Worm (Caenorhabditis elegans) whole organism, L4 larva: ENCODE results near the gene T14B4.3.

Experiments used
- F44E2.7 ChIP-seq: fragments of 200-800 bp; sonication (Bioruptor generic); IDR thresholded peaks from 2 replicates; pipeline ENCODE4 v2.1.2; 2022; ENCODE audit warnings: missing genetic modification characterization, missing compliant biosample characterization
- F49E8.2 ChIP-seq: sonication (generic microtip); optimal IDR thresholded peaks from 2 replicates; lab custom pipeline; 2016; ENCODE audit warnings: missing compliant biosample characterization, mild to moderate bottlenecking, missing genetic modification characterization, borderline replicate concordance
- T20F7.1 ChIP-seq: fragments of 200-800 bp; sonication (Bioruptor generic); optimal IDR thresholded peaks from 2 replicates; lab custom pipeline; 2018; ENCODE audit warnings: mild to moderate bottlenecking, missing genetic modification characterization, missing compliant biosample characterization
- T26A8.4 ChIP-seq: fragments of 200-800 bp; sonication (Bioruptor generic); IDR thresholded peaks from 2 replicates; pipeline ENCODE4 v1.3.6; 2022; ENCODE audit warnings: missing genetic modification characterization, missing compliant biosample characterization
- ama-1 ChIP-seq: fragments of 150-350 bp; optimal IDR thresholded peaks from 2 replicates; lab custom pipeline; 2014; ENCODE audit warnings: inconsistent platforms, mixed read lengths
- arid-1 ChIP-seq: fragments of 200-800 bp; sonication (Bioruptor generic); conservative IDR thresholded peaks from 2 replicates; pipeline ENCODE4 v1.3.6; 2022; ENCODE audit warnings: missing genetic modification reagents, missing genetic modification characterization, missing compliant biosample characterization
- ceh-20 ChIP-seq: fragments of 200-800 bp; sonication (Bioruptor generic); IDR thresholded peaks from 2 replicates; pipeline ENCODE4 v1.3.6; 2022; ENCODE audit warnings: missing genetic modification reagents, missing genetic modification characterization, missing compliant biosample characterization
- ceh-62 ChIP-seq: sonication (generic microtip); optimal IDR thresholded peaks from 2 replicates; lab custom pipeline; 2017; ENCODE audit warnings: missing biosample characterization, missing genetic modification characterization
- cey-2 ChIP-seq: sonication (generic microtip); optimal IDR thresholded peaks from 3 replicates; lab custom pipeline; 2017; ENCODE audit warnings: missing genetic modification characterization, mild to moderate bottlenecking, missing compliant biosample characterization, antibody characterized with exemption, borderline replicate concordance; ENCODE audit not compliant: insufficient read depth
- ctbp-1 ChIP-seq: fragments of 200-800 bp; sonication (Bioruptor generic); IDR thresholded peaks from 2 replicates; pipeline ENCODE4 v1.3.6; 2022; ENCODE audit warnings: missing genetic modification reagents, missing genetic modification characterization, missing compliant biosample characterization
- daf-16 ChIP-seq, 3 experiments: sonication (generic microtip); optimal IDR thresholded peaks; 2 replicates each; lab custom pipeline; 2016 to 2017; ENCODE audit warnings: missing genetic modification characterization in 3 of 3, missing genetic modification reagents in 3 of 3, mild to moderate bottlenecking in 2 of 3, missing compliant biosample characterization in 2 of 3, missing biosample characterization in 1 of 3, moderate library complexity in 1 of 3
- dmd-6 ChIP-seq: fragments of 200-800 bp; sonication (Bioruptor generic); IDR thresholded peaks from 2 replicates; pipeline ENCODE4 v1.3.6; 2022; ENCODE audit warnings: missing genetic modification reagents, missing genetic modification characterization, missing compliant biosample characterization
- dmd-9 ChIP-seq: fragments of 200-800 bp; sonication (Bioruptor generic); IDR thresholded peaks from 2 replicates; pipeline ENCODE4 v1.3.6; 2022; ENCODE audit warnings: missing genetic modification reagents, missing genetic modification characterization, missing compliant biosample characterization
- egl-43 ChIP-seq: fragments of 200-800 bp; sonication (Bioruptor generic); IDR thresholded peaks from 2 replicates; pipeline ENCODE4 v1.3.6; 2022; ENCODE audit warnings: missing genetic modification reagents, missing genetic modification characterization, missing compliant biosample characterization
- fos-1 ChIP-seq: fragments of 150-350 bp; optimal IDR thresholded peaks from 2 replicates; lab custom pipeline; 2014; ENCODE audit warnings: missing biosample characterization, missing genetic modification characterization
- hif-1 ChIP-seq, 2 experiments: sonication (generic microtip); optimal IDR thresholded peaks; 2 replicates each; lab custom pipeline; 2016 to 2017; ENCODE audit warnings: missing compliant biosample characterization in 2 of 2, missing genetic modification characterization in 2 of 2, missing genetic modification reagents in 2 of 2, missing genotype in 2 of 2, mild to moderate bottlenecking in 1 of 2
- hlh-11 ChIP-seq: fragments of 200-800 bp; sonication (Bioruptor generic); optimal IDR thresholded peaks from 2 replicates; lab custom pipeline; 2018; ENCODE audit warnings: mild to moderate bottlenecking, missing genetic modification characterization, missing compliant biosample characterization
- lin-13 ChIP-seq: fragments of 150-350 bp; optimal IDR thresholded peaks from 2 replicates; lab custom pipeline; 2014; ENCODE audit warnings: missing biosample characterization, missing genetic modification reagents, missing genetic modification characterization
- lin-15B ChIP-seq: fragments of 150-350 bp; sonication (generic microtip); optimal IDR thresholded peaks from 3 replicates; lab custom pipeline; 2014; ENCODE audit warnings: missing biosample characterization, missing genetic modification characterization
- lir-3 ChIP-seq: sonication (generic microtip); optimal IDR thresholded peaks from 2 replicates; lab custom pipeline; 2016; ENCODE audit warnings: mild to moderate bottlenecking, missing genetic modification characterization, missing compliant biosample characterization
- lsy-2 ChIP-seq, 2 experiments: fragments of 150-350 bp in 1 of 2; sonication (generic microtip) in 1 of 2; optimal IDR thresholded peaks; 2 replicates each; lab custom pipeline; 2014 to 2017; ENCODE audit warnings: missing biosample characterization in 2 of 2, missing genetic modification characterization in 2 of 2
- mep-1 ChIP-seq: fragments of 150-350 bp; sonication (generic microtip); optimal IDR thresholded peaks from 3 replicates; lab custom pipeline; 2014; ENCODE audit warnings: missing biosample characterization, missing genetic modification characterization
- nhr-102 ChIP-seq: sonication (generic microtip); optimal IDR thresholded peaks from 2 replicates; lab custom pipeline; 2016; ENCODE audit warnings: mild to moderate bottlenecking, missing genetic modification characterization, moderate library complexity, missing compliant biosample characterization
- nhr-111 ChIP-seq: fragments of 200-800 bp; sonication (Bioruptor generic); optimal IDR thresholded peaks from 2 replicates; lab custom pipeline; 2018; ENCODE audit warnings: mild to moderate bottlenecking, missing genetic modification characterization, missing compliant biosample characterization
- nhr-41 ChIP-seq: fragments of 200-800 bp; sonication (Bioruptor generic); IDR thresholded peaks from 2 replicates; pipeline ENCODE4 v1.3.6; 2022; ENCODE audit warnings: missing genetic modification reagents, missing genetic modification characterization, missing compliant biosample characterization
- nhr-6 ChIP-seq: fragments of 150-350 bp; optimal IDR thresholded peaks from 2 replicates; lab custom pipeline; 2014; ENCODE audit warnings: missing biosample characterization, missing genetic modification characterization
- nhr-76 ChIP-seq: fragments of 150-350 bp; optimal IDR thresholded peaks from 2 replicates; lab custom pipeline; 2014; ENCODE audit warnings: missing biosample characterization, missing genetic modification characterization
- nhr-77 ChIP-seq: fragments of 150-350 bp; optimal IDR thresholded peaks from 2 replicates; lab custom pipeline; 2014; ENCODE audit warnings: missing biosample characterization, missing genetic modification characterization
- rbr-2 ChIP-seq: sonication (generic microtip); optimal IDR thresholded peaks from 2 replicates; lab custom pipeline; 2016; ENCODE audit warnings: missing genotype, missing genetic modification characterization, missing compliant biosample characterization
- skn-1 ChIP-seq: fragments of 150-350 bp; optimal IDR thresholded peaks from 2 replicates; lab custom pipeline; 2014; ENCODE audit warnings: missing biosample characterization, missing genetic modification characterization
- spr-1 ChIP-seq: sonication (generic microtip); optimal IDR thresholded peaks from 2 replicates; lab custom pipeline; 2016; ENCODE audit warnings: mild to moderate bottlenecking, missing genetic modification characterization, missing compliant biosample characterization
- spr-3 ChIP-seq: fragments of 200-800 bp; sonication (Bioruptor generic); optimal IDR thresholded peaks from 2 replicates; lab custom pipeline; 2018; ENCODE audit warnings: mild to moderate bottlenecking, missing genetic modification characterization, missing compliant biosample characterization
- tra-1 ChIP-seq: fragments of 200-800 bp; sonication (Bioruptor generic); IDR thresholded peaks from 2 replicates; pipeline ENCODE4 v1.3.6; 2022; ENCODE audit warnings: missing genetic modification reagents, missing genetic modification characterization, missing compliant biosample characterization
- unc-130 ChIP-seq: sonication (generic microtip); optimal IDR thresholded peaks from 2 replicates; lab custom pipeline; 2016; ENCODE audit warnings: missing genetic modification reagents, missing genetic modification characterization, missing compliant biosample characterization
- unc-62 ChIP-seq, 3 experiments: fragments of 150-350 bp in 1 of 3; sonication (generic microtip); optimal IDR thresholded peaks in 2 of 3; peaks in 1 of 3; 1 replicate in 1 of 3; 2 replicates in 2 of 3; lab custom pipeline; 2014 to 2017; ENCODE audit warnings: missing biosample characterization in 3 of 3, missing genetic modification characterization in 3 of 3, missing genetic modification reagents in 3 of 3, missing genotype in 1 of 3
- vab-7 ChIP-seq: fragments of 200-800 bp; sonication (Bioruptor generic); IDR thresholded peaks from 2 replicates; pipeline ENCODE4 v1.3.6; 2022; ENCODE audit warnings: missing genetic modification reagents, missing genetic modification characterization, missing compliant biosample characterization
- zag-1 ChIP-seq: fragments of 150-350 bp; optimal IDR thresholded peaks from 2 replicates; lab custom pipeline; 2014; ENCODE audit warnings: missing biosample characterization, missing genetic modification characterization
- zfp-2 ChIP-seq: sonication (generic microtip); optimal IDR thresholded peaks from 2 replicates; lab custom pipeline; 2016; ENCODE audit warnings: mild to moderate bottlenecking, missing genetic modification characterization, missing compliant biosample characterization
- ztf-11 ChIP-seq: fragments of 150-350 bp; optimal IDR thresholded peaks from 2 replicates; lab custom pipeline; 2014; ENCODE audit warnings: missing biosample characterization, missing genetic modification characterization
- ztf-7 ChIP-seq: fragments of 150-350 bp; optimal IDR thresholded peaks from 2 replicates; lab custom pipeline; 2014; ENCODE audit warnings: missing biosample characterization, missing genetic modification characterization

T14B4.3 gene

ce11 chrII:6707496-6708260, 27.1 kb upstream of the T14B4.3 start:
- TF ChIP-seq arid-1 (GFP tag; lab: Robert Waterston, UW) (no peak), T26A8.4 (GFP tag; lab: Robert Waterston, UW) (no peak), hlh-11 (tag; lab: Kevin White, UChicago) (peak; percentile 29), cey-2 (tag; lab: Kevin White, UChicago) (no peak), zfp-2 (no peak), nhr-41 (GFP tag; lab: Robert Waterston, UW) (no peak), F44E2.7 (GFP tag; lab: Robert Waterston, UW) (no peak), zag-1 (tag; lab: Kevin White, UChicago) (no peak), mep-1 (tag; lab: Kevin White, UChicago) (peak; percentile 20), nhr-102 (no peak), dmd-9 (no peak), vab-7 (GFP tag; lab: Robert Waterston, UW) (no peak), ctbp-1 (0 out of 2 replicates have a peak, but pooled peaks have one; percentile 45), egl-43 (0 out of 2 replicates have a peak, but pooled peaks have one; percentile 35), nhr-111 (GFP tag; lab: Kevin White, UChicago) (no peak), daf-16 (GFP tag; optimal IDR thresholded peaks at IDR 0.05; lab: Kevin White, UChicago) (peak in 1 of 2 experiments; percentile 58), daf-16 (tag; optimal IDR thresholded peaks at IDR 0.05; lab: Kevin White, UChicago) (no peak), hif-1 (tag; optimal IDR thresholded peaks at IDR 0.05; lab: Kevin White, UChicago) (peak in 1 of 2 experiments; percentile 28), nhr-76 (tag; lab: Kevin White, UChicago) (no peak), dmd-6 (GFP tag; lab: Robert Waterston, UW) (0 out of 2 replicates have a peak, but pooled peaks have one; percentile 18), rbr-2 (tag; lab: Kevin White, UChicago) (peak; percentile 7), ceh-62 (tag; lab: Kevin White, UChicago) (no peak), fos-1 (tag; lab: Kevin White, UChicago) (no peak), lin-13 (GFP tag; lab: Kevin White, UChicago) (no peak), ztf-11 (tag; lab: Kevin White, UChicago) (no peak), T20F7.1 (GFP tag; lab: Kevin White, UChicago) (no peak), unc-130 (no peak), nhr-77 (tag; lab: Kevin White, UChicago) (no peak), unc-62 (GFP tag; optimal IDR thresholded peaks at IDR 0.05 in 1 of 2; lab: Kevin White, UChicago) (no peak), unc-62 (tag; optimal IDR thresholded peaks at IDR 0.05; lab: Kevin White, UChicago) (no peak), skn-1 (tag; lab: Kevin White, UChicago) (no peak), tra-1 (GFP tag; lab: Robert Waterston, UW) (no peak), spr-1 (tag; lab: Kevin White, UChicago) (no peak), nhr-6 (tag; lab: Kevin White, UChicago) (no peak), lsy-2 (tag; optimal IDR thresholded peaks at IDR 0.05; lab: Kevin White, UChicago) (peak in 1 of 2 experiments; percentile 51), lin-15B (tag; lab: Kevin White, UChicago) (no peak), lir-3 (tag; lab: Kevin White, UChicago) (no peak), ceh-20 (peak; percentile 66; the same call in 1 of the 2 replicates), ztf-7 (tag; lab: Kevin White, UChicago) (no peak), spr-3 (GFP tag; lab: Kevin White, UChicago) (no peak), ama-1 (lab: Kevin White, UChicago) (no peak), F49E8.2 (no peak)
- TF ChIP-seq, all 104 proteins: peak for 10
